Fruit fly (Drosophila melanogaster) whole organism, prepupa: ENCODE measurements around the gene CG14036.

Experiments
- Blimp-1 ChIP-seq: fragments of 200-800 bp; sonication (Bioruptor generic); optimal IDR thresholded peaks from 3 replicates; lab custom pipeline; 2017; ENCODE audit warnings: missing biosample characterization, missing genetic modification characterization, mild to moderate bottlenecking, moderate library complexity, missing genetic modification reagents
- CG10631 ChIP-seq: fragments of 200-800 bp; sonication (Bioruptor generic); optimal IDR thresholded peaks from 2 replicates; lab custom pipeline; 2016; ENCODE audit warnings: missing biosample characterization, missing genetic modification characterization
- CG11762 ChIP-seq: fragments of 200-800 bp; sonication (Bioruptor generic); optimal IDR thresholded peaks from 3 replicates; lab custom pipeline; 2016; ENCODE audit warnings: missing biosample characterization, missing genetic modification characterization; ENCODE audit not compliant: insufficient read depth
- CG15336 ChIP-seq: fragments of 200-800 bp; sonication (Bioruptor generic); IDR thresholded peaks from 2 replicates; pipeline ENCODE4 v1.3.6; 2022; ENCODE audit warnings: missing biosample characterization, missing genetic modification characterization
- CG1621 ChIP-seq: fragments of 200-800 bp; sonication (Bioruptor generic); optimal IDR thresholded peaks from 3 replicates; lab custom pipeline; 2018; ENCODE audit warnings: missing biosample characterization, mild to moderate bottlenecking, missing genetic modification characterization
- CG16779 ChIP-seq: fragments of 200-800 bp; sonication (Bioruptor generic); optimal IDR thresholded peaks from 3 replicates; lab custom pipeline; 2017; ENCODE audit warnings: missing biosample characterization, mild to moderate bottlenecking, missing genetic modification characterization
- CG3032 ChIP-seq: fragments of 200-800 bp; optimal IDR thresholded peaks from 2 replicates; lab custom pipeline; 2019; ENCODE audit warnings: missing biosample characterization, mild to moderate bottlenecking, missing genetic modification characterization, moderate library complexity
- CG31627 ChIP-seq: fragments of 200-800 bp; sonication (Bioruptor generic); optimal IDR thresholded peaks from 3 replicates; lab custom pipeline; 2016; ENCODE audit warnings: missing biosample characterization, missing genetic modification characterization
- CG34406 ChIP-seq: fragments of 200-800 bp; sonication (Bioruptor generic); optimal IDR thresholded peaks from 3 replicates; lab custom pipeline; 2016; ENCODE audit warnings: missing biosample characterization, missing genetic modification characterization
- CG3919 ChIP-seq: fragments of 200-800 bp; sonication (Bioruptor generic); optimal IDR thresholded peaks from 3 replicates; lab custom pipeline; 2016; ENCODE audit warnings: missing biosample characterization, missing genetic modification characterization
- CG6163 ChIP-seq: fragments of 200-800 bp; sonication (Bioruptor generic); IDR thresholded peaks from 3 replicates; pipeline ENCODE4 v1.3.6; 2022; ENCODE audit warnings: missing biosample characterization, missing genetic modification characterization
- CG6276 ChIP-seq: fragments of 200-800 bp; sonication (Bioruptor generic); optimal IDR thresholded peaks from 2 replicates; lab custom pipeline; 2017; ENCODE audit warnings: missing biosample characterization, mild to moderate bottlenecking, missing genetic modification characterization
- CG6854 ChIP-seq: fragments of 200-800 bp; sonication (Bioruptor generic); optimal IDR thresholded peaks from 2 replicates; lab custom pipeline; 2017; ENCODE audit warnings: missing biosample characterization, mild to moderate bottlenecking, missing genetic modification characterization
- CG7368 ChIP-seq: fragments of 200-800 bp; sonication (Bioruptor generic); optimal IDR thresholded peaks from 3 replicates; lab custom pipeline; 2016; ENCODE audit warnings: missing biosample characterization, missing genetic modification characterization
- CG8119 ChIP-seq: fragments of 200-800 bp; sonication (Bioruptor generic); IDR thresholded peaks from 3 replicates; pipeline ENCODE4 v1.3.6; 2022; ENCODE audit warnings: missing biosample characterization, missing genetic modification characterization
- CG8319 ChIP-seq: fragments of 200-800 bp; sonication (Bioruptor generic); optimal IDR thresholded peaks from 3 replicates; lab custom pipeline; 2016; ENCODE audit warnings: missing biosample characterization, missing genetic modification characterization
- Eip78C ChIP-seq: fragments of 200-800 bp; sonication (Bioruptor generic); peaks from one replicate; lab custom pipeline; 2016; ENCODE audit warnings: missing biosample characterization, missing genetic modification characterization
- Eip93F ChIP-seq: fragments of 200-800 bp; sonication (Bioruptor generic); optimal IDR thresholded peaks from 2 replicates; lab custom pipeline; 2016; ENCODE audit warnings: missing biosample characterization, mild to moderate bottlenecking, missing genetic modification characterization
- Ets96B ChIP-seq: fragments of 200-800 bp; optimal IDR thresholded peaks from 2 replicates; lab custom pipeline; 2019; ENCODE audit warnings: missing biosample characterization, mild to moderate bottlenecking, missing genetic modification characterization, moderate library complexity
- Gug ChIP-seq: fragments of 200-800 bp; sonication (Bioruptor generic); IDR thresholded peaks from 2 replicates; pipeline ENCODE4 v1.3.6; 2022; ENCODE audit warnings: missing biosample characterization, missing genetic modification characterization
- Hr39 ChIP-seq: fragments of 200-800 bp; sonication (Bioruptor generic); optimal IDR thresholded peaks from 2 replicates; lab custom pipeline; 2016; ENCODE audit warnings: missing biosample characterization, missing genetic modification characterization
- Hr4 ChIP-seq: fragments of 200-800 bp; sonication (Bioruptor generic); optimal IDR thresholded peaks from 3 replicates; lab custom pipeline; 2016; ENCODE audit warnings: missing biosample characterization, missing genetic modification characterization
- Lpt ChIP-seq: fragments of 200-800 bp; sonication (Bioruptor generic); optimal IDR thresholded peaks from 3 replicates; lab custom pipeline; 2016; ENCODE audit warnings: missing biosample characterization, missing genetic modification characterization
- OdsH ChIP-seq: fragments of 200-800 bp; sonication (Bioruptor generic); optimal IDR thresholded peaks from 3 replicates; lab custom pipeline; 2016; ENCODE audit warnings: missing biosample characterization, missing genetic modification characterization
- Smox ChIP-seq: fragments of 200-800 bp; sonication (Bioruptor generic); optimal IDR thresholded peaks from 3 replicates; lab custom pipeline; 2016; ENCODE audit warnings: missing biosample characterization, missing genetic modification characterization
- Sox102F ChIP-seq: fragments of 200-800 bp; sonication (Bioruptor generic); optimal IDR thresholded peaks from 2 replicates; lab custom pipeline; 2016; ENCODE audit warnings: missing biosample characterization, mild to moderate bottlenecking, missing genetic modification characterization
- Sox14 ChIP-seq: fragments of 200-800 bp; sonication (Bioruptor generic); optimal IDR thresholded peaks from 3 replicates; lab custom pipeline; 2016; ENCODE audit warnings: missing biosample characterization, missing genetic modification characterization
- achi ChIP-seq: fragments of 200-800 bp; sonication (Bioruptor generic); optimal IDR thresholded peaks from 3 replicates; lab custom pipeline; 2016; ENCODE audit warnings: missing biosample characterization, missing genetic modification characterization
- acj6 ChIP-seq: fragments of 200-800 bp; sonication (Bioruptor generic); optimal IDR thresholded peaks from 3 replicates; lab custom pipeline; 2016; ENCODE audit warnings: missing biosample characterization, missing genetic modification characterization
- dac ChIP-seq: fragments of 200-800 bp; sonication (Bioruptor generic); optimal IDR thresholded peaks from 2 replicates; lab custom pipeline; 2017; ENCODE audit warnings: missing biosample characterization, mild to moderate bottlenecking, missing genetic modification characterization
- eg ChIP-seq: fragments of 200-800 bp; sonication (Bioruptor generic); IDR thresholded peaks from 3 replicates; pipeline ENCODE4 v1.3.6; 2022; ENCODE audit warnings: missing biosample characterization, missing genetic modification characterization
- esn ChIP-seq: fragments of 200-800 bp; sonication (Bioruptor generic); optimal IDR thresholded peaks from 2 replicates; lab custom pipeline; 2016; ENCODE audit warnings: missing biosample characterization, mild to moderate bottlenecking, missing genetic modification characterization, moderate library complexity
- fd59A ChIP-seq: fragments of 200-800 bp; sonication (Bioruptor generic); optimal IDR thresholded peaks from 2 replicates; lab custom pipeline; 2017; ENCODE audit warnings: missing biosample characterization, mild to moderate bottlenecking, missing genetic modification characterization, missing genetic modification reagents
- fd85E ChIP-seq: fragments of 200-800 bp; sonication (Bioruptor generic); optimal IDR thresholded peaks from 3 replicates; lab custom pipeline; 2016; ENCODE audit warnings: missing biosample characterization, missing genetic modification characterization
- net ChIP-seq: fragments of 200-800 bp; sonication (Bioruptor generic); optimal IDR thresholded peaks from 3 replicates; lab custom pipeline; 2016; ENCODE audit warnings: missing biosample characterization, missing genetic modification characterization
- pdm3 ChIP-seq: fragments of 200-800 bp; sonication (Bioruptor generic); optimal IDR thresholded peaks from 3 replicates; lab custom pipeline; 2016; ENCODE audit warnings: missing biosample characterization, missing genetic modification characterization
- ss ChIP-seq, 2 experiments: fragments of 200-800 bp; sonication (Bioruptor generic); optimal IDR thresholded peaks; 2 replicates in 1 of 2; 3 replicates in 1 of 2; lab custom pipeline; 2017 to 2018; ENCODE audit warnings: mild to moderate bottlenecking in 2 of 2, missing biosample characterization in 2 of 2, missing genetic modification characterization in 2 of 2, moderate library complexity in 1 of 2
- topi ChIP-seq: fragments of 200-800 bp; sonication (Bioruptor generic); optimal IDR thresholded peaks from 3 replicates; lab custom pipeline; 2016; ENCODE audit warnings: missing biosample characterization, missing genetic modification characterization
- vri ChIP-seq: fragments of 200-800 bp; sonication (Bioruptor generic); optimal IDR thresholded peaks from 3 replicates; lab custom pipeline; 2016; ENCODE audit warnings: missing biosample characterization, mild to moderate bottlenecking, missing genetic modification characterization

The CG14036 gene

DNA sequence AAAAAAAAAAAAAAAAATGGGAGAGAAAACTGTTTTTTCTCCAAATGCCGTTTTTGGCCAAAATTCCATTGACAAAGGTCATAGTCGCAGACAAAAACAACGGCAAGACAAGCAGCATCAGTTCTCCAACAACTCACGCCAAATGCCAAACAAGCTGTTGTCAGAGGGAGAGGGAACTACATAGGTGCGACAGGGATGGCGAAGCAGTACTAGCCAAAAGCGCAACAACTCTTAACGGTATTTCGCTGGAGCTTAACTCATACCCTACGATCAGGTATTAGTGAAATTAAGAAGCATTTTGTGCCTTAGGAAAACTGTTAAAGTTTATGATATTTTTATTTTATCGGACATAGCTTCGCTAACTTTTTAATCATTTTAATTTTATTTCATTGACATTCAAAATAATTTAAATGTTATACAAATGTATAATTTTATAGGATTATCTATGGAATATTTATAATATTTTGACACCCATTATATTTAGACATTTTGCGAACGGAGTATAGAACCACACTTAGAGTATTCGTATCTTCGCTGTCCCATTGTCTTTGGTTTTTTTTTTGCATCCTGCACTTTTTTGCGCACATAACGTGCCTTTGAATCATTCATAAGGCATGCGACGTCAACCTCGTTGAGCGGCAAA lies 25.5 kb upstream of the CG14036 start (continued):
- peak; percentile 80 for TF ChIP-seq acj6 (GFP tag; lab: Kevin White, UChicago)
- peak; percentile 52 for TF ChIP-seq CG34406 (GFP tag; lab: Kevin White, UChicago)
- no peak for TF ChIP-seq CG31627 (GFP tag; lab: Kevin White, UChicago)
- no peak for TF ChIP-seq esn (GFP tag; lab: Kevin White, UChicago)
- TF ChIP-seq Hr4 = peak; percentile 85
- peak; percentile 95 for TF ChIP-seq CG15336 (GFP tag; lab: Robert Waterston, UW)
- TF ChIP-seq Lpt = peak; percentile 87
- peak; percentile 58 for TF ChIP-seq CG1621 (tag; lab: Kevin White, UChicago)
- peak; percentile 82 for TF ChIP-seq dac (GFP tag; lab: Kevin White, UChicago)
- peak; percentile 44 for TF ChIP-seq CG7368
- TF ChIP-seq ss (GFP tag; optimal IDR thresholded peaks at IDR 0.05; lab: Kevin White, UChicago) = peak; percentile 87 to 90
- peak; percentile 85 for TF ChIP-seq Gug
- TF ChIP-seq fd85E = no peak
- TF ChIP-seq Blimp-1 (GFP tag; lab: Kevin White, UChicago) = no peak
- TF ChIP-seq CG8319 (GFP tag; lab: Kevin White, UChicago) = no peak
- no peak for TF ChIP-seq Eip93F (GFP tag; lab: Kevin White, UChicago)
- peak; percentile 81 for TF ChIP-seq CG3919
- TF ChIP-seq eg (GFP tag; lab: Robert Waterston, UW) = peak; percentile 72; the same call in 1 of the 3 replicates
- no peak; the same call in none of the 3 replicates for TF ChIP-seq CG6163 (GFP tag; lab: Robert Waterston, UW)
- peak; percentile 80 for TF ChIP-seq fd59A
- peak; percentile 70 for TF ChIP-seq CG16779
- TF ChIP-seq CG11762 (GFP tag; lab: Kevin White, UChicago) = peak; percentile 70
- TF ChIP-seq CG8119 (GFP tag; lab: Robert Waterston, UW) = peak; percentile 96
- TF ChIP-seq Hr39 (GFP tag; lab: Kevin White, UChicago) = no peak
- peak; percentile 95 for TF ChIP-seq CG6276 (GFP tag; lab: Kevin White, UChicago)
- TF ChIP-seq CG10631 (GFP tag; lab: Kevin White, UChicago) = peak; percentile 83
- no peak for TF ChIP-seq Smox (GFP tag; lab: Kevin White, UChicago)
- peak; percentile 49 for TF ChIP-seq Sox14 (GFP tag; lab: Kevin White, UChicago)
- TF ChIP-seq, all 60 proteins: peak for 37

DNA sequence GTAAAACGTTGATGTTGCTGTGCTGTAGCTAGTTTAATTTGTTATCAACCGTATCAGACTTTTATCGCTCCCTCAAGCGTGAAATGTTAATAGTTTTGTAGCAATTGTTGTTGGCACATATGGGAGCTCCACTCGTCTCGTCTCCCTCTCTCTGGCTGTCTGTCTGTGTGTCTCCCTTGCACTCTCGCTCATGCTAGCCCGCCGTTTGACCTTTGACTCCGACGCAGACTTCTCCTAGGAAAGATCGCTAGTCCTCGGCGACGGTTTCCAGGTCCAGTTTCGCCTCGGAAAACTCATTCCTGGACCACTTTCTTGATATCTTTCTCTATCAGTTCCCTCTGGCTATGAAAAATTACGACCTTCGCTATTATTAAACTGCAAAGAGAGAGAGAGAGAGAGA lies 24.4 kb upstream of the CG14036 start:
- TF ChIP-seq Smox (GFP tag; lab: Kevin White, UChicago) = no peak
- TF ChIP-seq achi (GFP tag; lab: Kevin White, UChicago) = no peak
- TF ChIP-seq Gug = no peak
- no peak for TF ChIP-seq net
- no peak for TF ChIP-seq CG6854 (GFP tag; lab: Kevin White, UChicago)
- TF ChIP-seq CG7368 = no peak
- TF ChIP-seq Sox102F = no peak
- no peak for TF ChIP-seq pdm3 (GFP tag; lab: Kevin White, UChicago)
- TF ChIP-seq topi (GFP tag; lab: Kevin White, UChicago) = no peak
- no peak for TF ChIP-seq Eip78C (GFP tag; lab: Kevin White, UChicago)
- TF ChIP-seq Sox14 (GFP tag; lab: Kevin White, UChicago) = no peak
- TF ChIP-seq vri = no peak
- TF ChIP-seq OdsH (GFP tag; lab: Kevin White, UChicago) = no peak
- no peak for TF ChIP-seq CG3032
- TF ChIP-seq Blimp-1 (GFP tag; lab: Kevin White, UChicago) = no peak
- TF ChIP-seq Ets96B = no peak
- TF ChIP-seq acj6 (GFP tag; lab: Kevin White, UChicago) = no peak

DNA sequence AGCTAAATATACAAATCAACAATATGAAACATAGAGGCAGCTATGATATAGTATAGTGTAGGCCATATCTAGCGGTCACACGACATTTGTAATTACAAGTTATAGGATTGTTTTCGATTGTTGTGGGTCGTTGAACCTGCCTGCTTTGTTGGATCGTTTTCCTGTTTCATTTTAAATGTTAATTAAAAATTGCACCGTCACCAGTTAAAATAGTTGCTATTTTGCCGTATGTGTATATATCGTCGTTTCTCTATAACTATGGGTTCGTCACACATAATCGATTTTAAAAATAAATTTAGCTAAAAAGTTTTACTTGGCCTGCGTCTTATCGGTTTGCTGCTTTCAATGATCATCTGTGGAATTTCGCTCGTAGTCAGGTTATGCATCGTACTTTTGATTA lies 17.5 kb upstream of the CG14036 start:
- TF ChIP-seq esn (GFP tag; lab: Kevin White, UChicago) (no peak), Eip78C (GFP tag; lab: Kevin White, UChicago) (peak; percentile 26)
